Fruit fly (Drosophila melanogaster) S2 (cell line): ENCODE data around the gene Wdr82.

ENCODE experiments used
- CG8478 ChIP-seq: fragments of >200 bp; optimal IDR thresholded peaks from 2 replicates; lab custom pipeline; 2018
- CTCF ChIP-seq, 2 experiments: fragments of >200 bp; optimal IDR thresholded peaks; 2 replicates each; lab custom pipeline; 2018

Wdr82 gene

DNA sequence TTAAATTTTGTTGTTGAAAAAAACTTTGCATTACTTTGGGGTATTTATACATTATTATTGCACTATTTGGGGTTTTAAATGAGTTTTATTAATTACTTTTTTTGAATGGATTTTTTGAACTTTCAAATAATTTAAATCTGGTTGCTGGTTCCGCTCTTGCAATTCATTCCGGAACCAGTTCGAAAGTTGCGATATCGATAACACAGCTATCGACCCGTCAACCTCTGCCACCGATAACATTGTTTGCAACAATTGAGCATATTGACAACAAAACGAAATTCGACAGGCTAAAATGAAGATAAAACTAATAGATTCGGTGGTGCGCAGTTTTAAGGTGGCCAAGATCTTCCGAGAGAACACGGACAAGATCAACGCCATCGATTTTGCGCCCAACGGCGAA lies at the start of gene Wdr82:
TSS of gene Wdr82 (plus strand) at position 227 of the 400 bp plus-strand sequence.
- TF ChIP-seq CG8478 = no peak
- TF ChIP-seq CTCF (optimal IDR thresholded peaks at IDR 0.05; lab: Kevin White, UChicago) = no peak

DNA sequence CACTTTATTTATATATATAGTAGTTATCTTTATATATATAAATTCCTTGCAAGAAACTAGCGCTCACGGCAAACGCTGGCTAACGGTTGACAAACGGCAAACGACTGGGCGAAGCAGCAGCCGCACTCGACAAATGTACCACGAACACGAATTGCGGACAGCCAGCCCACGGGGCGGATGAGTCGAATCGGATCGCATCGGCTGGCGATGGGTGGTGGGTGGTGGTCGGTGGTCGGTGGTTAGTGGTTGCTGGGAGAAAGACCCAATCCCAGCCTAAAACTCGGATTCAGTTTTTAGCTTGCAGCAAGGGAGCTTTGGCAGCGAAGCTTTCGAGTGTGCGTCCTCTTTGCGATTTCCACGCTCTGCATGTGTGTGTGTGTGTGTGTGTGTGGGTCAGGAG lies 49.1 kb upstream of the Wdr82 start, which contains the start of gene CG7781:
TSS of gene CG7781 (minus strand) at position 260 of the 400 bp plus-strand sequence.
- no peak for TF ChIP-seq CTCF (optimal IDR thresholded peaks at IDR 0.05; lab: Kevin White, UChicago)
- TF ChIP-seq CG8478 = no peak

DNA sequence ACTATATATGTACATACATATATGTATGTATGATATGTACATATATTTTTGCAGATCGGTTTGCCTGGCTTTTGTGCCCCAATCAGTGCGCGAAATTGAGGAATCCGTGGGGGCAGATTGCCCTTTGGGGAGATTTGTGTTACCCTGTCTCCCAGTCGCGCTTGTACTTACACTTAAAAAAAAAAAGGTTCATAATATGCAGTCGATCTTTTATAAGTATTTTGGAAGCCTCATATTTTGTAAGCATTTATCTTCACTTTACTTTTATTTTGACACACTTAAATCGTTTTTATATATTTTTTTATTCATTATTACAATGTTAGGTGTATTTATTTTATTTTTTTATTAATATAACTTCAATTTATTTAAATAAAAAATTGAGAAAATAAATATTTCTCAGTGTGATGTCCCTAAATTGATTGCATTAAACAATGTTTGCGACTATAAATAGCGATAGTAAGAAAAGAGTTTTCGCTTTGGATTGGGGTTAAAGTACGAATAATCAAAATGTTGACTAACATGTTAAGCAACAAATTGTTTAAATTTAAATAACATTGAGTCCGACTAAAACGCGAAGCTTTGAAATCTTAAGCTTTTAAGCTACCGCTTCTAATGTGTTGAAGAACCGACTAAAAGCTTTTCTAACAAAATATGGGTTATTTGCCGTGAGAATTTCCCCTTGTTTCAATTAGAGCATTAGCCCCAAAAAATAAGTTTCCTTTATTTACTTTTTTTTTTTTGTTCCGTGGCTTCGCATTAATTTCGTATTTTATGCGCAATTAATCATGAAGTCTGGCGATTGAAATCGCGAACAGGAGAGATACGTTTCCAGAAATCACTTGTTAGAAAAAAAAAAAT lies 47.6 kb upstream of the Wdr82 start:
- TF ChIP-seq CG8478 = no peak
- TF ChIP-seq CTCF (optimal IDR thresholded peaks at IDR 0.05; lab: Kevin White, UChicago) = no peak

- TF ChIP-seq CG8478 = no peak
Observed at dm6 chr2L:8327272-8327555, 47.0 kb upstream of the Wdr82 start, which contains the start of gene CG14275. CG14275 (plus strand) TSS chr2L:8327456.

- TF ChIP-seq CTCF (optimal IDR thresholded peaks at IDR 0.05; lab: Kevin White, UChicago) = no peak
- no peak for TF ChIP-seq CG8478
Observed at dm6 chr2L:8327783-8328327, 46.4 kb upstream of the Wdr82 start.

- TF ChIP-seq CTCF (optimal IDR thresholded peaks at IDR 0.05; lab: Kevin White, UChicago) (no peak), CG8478 (no peak)
Observed at dm6 chr2L:8328526-8329097, 45.6 kb upstream of the Wdr82 start.

DNA sequence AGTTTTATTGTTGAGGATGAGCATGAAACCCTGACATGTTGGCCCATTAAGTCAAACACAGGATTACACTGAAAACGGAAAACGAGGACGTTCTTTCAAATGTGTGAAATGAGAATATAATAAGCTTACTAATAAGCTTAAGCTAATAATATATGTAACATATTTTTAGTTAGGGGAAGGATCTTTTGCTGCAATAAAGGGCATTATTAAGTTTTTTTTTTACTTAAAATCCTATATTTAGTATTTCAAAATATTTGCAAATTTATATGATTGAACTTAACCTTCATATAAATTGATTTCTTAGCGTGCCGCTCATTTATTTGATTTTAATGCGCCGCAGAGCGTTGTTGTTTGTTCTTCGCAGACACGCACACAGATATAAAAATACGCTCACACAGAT lies 41.1 kb upstream of the Wdr82 start:
- TF ChIP-seq CTCF (optimal IDR thresholded peaks at IDR 0.05; lab: Kevin White, UChicago) (no peak), CG8478 (no peak)

DNA sequence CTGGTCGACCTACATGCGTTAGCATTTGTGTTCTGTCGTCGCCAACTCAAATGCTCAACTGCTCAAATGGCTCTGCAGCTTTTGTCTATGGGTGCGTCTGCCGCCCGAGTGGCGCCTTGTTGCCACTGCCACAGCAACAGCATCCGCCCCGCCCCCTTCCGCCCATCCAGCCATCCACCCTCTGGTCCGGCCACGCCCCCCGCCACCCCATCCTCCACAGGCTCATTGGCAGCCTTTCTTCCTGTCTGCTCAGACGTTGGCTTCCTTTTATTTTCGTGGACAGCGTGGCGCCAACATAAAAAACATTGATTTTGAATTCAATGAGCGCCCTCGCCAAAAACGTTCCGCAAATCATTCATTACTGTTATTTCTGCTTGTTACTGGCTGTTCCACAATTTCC lies 40.6 kb upstream of the Wdr82 start:
- TF ChIP-seq CTCF (optimal IDR thresholded peaks at IDR 0.05; lab: Kevin White, UChicago) = no peak
- no peak for TF ChIP-seq CG8478

DNA sequence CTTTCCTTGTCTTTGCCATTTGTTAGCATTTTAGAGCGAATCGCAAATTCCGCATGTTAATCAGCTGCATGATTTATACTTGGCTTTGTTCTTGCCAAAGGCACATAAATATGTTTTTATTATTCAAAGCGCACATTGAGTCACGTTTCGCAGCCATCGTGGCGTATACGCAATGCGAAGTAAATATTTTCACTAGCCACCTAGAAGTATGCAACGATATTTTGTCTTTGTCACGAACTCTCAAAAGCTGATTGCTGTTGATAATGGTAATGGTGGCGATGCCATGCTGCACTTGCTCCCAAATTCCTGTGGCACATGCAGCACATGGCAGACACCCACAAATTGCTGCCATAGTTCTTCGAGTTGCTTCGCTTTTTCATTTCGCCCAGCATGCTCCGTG lies 39.6 kb upstream of the Wdr82 start:
- TF ChIP-seq CG8478 (no peak), CTCF (optimal IDR thresholded peaks at IDR 0.05; lab: Kevin White, UChicago) (no peak)

- TF ChIP-seq CG8478 (no peak), CTCF (optimal IDR thresholded peaks at IDR 0.05; lab: Kevin White, UChicago) (no peak)
Observed at dm6 chr2L:8338039-8338438, 36.2 kb upstream of the Wdr82 start, which contains the start of gene witty. witty (plus strand) TSS chr2L:8338287.

DNA sequence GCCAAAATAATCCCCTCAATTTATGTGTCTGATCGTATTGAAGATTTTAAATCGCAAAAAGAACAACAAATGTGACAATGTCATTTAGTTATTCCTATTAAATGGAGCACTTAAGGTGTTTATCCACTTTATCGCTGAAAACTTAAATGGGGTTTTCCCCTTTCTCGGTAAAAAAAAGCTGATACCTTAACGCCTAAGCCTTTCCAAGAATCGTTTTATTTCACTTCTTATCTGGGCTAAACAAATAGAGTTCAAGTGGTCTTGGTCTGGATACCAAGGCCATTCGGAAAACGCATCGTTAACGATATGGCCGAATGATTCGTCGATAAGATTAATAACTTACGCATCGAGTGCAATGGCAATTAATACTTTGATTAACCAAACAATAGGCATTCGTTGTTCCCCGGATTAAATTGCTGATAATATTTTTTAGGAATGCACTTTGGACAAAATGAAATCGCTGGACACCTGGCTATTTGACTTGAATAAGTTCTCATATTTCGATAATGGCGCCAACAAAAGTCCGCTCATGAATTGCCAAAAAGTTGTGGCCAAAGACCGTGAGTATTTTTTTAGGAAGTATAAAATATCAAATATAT lies 34.4 kb upstream of the Wdr82 start:
- TF ChIP-seq CTCF (optimal IDR thresholded peaks at IDR 0.05; lab: Kevin White, UChicago) = no peak
- TF ChIP-seq CG8478 = no peak

dm6 chr2L:8342395-8342794 lies 31.9 kb upstream of the Wdr82 start, which contains the start of gene CG14273:
CG14273 (plus strand) TSS chr2L:8342695.
- TF ChIP-seq CG8478 (no peak), CTCF (optimal IDR thresholded peaks at IDR 0.05; lab: Kevin White, UChicago) (no peak)

- no peak for TF ChIP-seq CG8478
Observed at dm6 chr2L:8344536-8344935, 29.7 kb upstream of the Wdr82 start.

DNA sequence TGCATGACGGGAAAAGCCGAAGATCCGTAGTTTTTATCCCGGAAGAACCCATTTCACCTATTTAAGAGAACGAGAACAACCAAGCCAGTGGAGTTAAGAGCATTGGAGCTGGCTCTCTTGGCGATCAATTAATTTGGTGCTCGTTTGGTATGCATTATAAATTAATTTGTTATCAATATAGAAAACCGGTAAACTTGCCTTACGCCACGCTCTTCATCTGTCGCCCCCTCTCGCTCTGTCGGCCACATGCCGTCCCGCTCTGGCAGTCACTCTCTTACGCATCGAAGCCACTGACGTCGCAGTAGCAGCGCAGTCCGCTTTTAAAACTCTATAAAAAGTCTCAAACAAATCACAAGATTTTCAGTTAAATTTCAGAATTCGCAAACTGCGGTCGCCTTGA lies 28.0 kb upstream of the Wdr82 start, which contains the start of gene CG7778:
TSS of gene CG7778 (plus strand) at position 361 of the 400 bp plus-strand sequence.
- TF ChIP-seq CTCF (optimal IDR thresholded peaks at IDR 0.05; lab: Kevin White, UChicago) (no peak), CG8478 (no peak)

- TF ChIP-seq CG8478 = no peak
- no peak for TF ChIP-seq CTCF (optimal IDR thresholded peaks at IDR 0.05; lab: Kevin White, UChicago)
Observed at dm6 chr2L:8350560-8351171, 23.6 kb upstream of the Wdr82 start.
